Worm (Caenorhabditis elegans): ENCODE data around the gene nkat-1.
A peak's percentile ranks its signal among the peaks of the same experiment; 100 is the strongest.

The nkat-1 gene

DNA sequence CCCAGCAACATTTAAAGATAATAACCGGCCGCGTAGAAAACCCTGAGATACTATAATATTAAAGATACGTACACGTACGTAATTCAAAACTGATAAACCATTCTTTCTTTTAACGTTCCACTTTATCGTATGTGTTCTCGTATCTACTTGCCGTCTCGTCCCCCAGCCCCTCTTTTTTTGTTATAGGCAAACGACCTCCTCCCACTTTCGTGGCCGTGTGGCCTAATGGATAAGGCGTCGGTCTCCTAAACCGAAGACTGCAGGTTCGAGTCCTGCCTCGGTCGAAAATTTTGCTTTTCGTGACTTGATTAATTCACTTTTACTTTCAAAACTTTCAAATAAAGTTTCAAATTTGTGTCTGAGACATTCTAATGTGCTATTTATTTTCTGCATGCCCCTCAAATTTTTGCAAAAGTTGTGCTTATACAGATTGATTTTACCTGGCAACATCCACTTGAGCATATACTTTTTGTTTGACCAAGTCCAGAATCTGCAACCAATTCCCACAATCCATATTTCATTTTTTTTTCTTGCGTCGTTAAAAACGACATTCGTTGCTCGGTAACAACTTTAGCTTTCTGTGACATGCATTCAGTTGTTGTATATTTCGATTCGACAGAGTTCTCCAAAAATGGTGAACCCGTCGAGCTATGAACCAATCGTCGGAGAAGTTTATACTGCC lies 24.3 kb downstream of the nkat-1 start, which contains the start of gene F28H6.7 (continued):
- TF ChIP-seq hlh-30 (tag; optimal IDR thresholded peaks at IDR 0.05; ENCODE audit: insufficient read depth) (peak; percentile 19), ceh-6 (GFP tag; optimal IDR thresholded peaks at IDR 0.05) (peak; percentile 90), T23F11.4 (GFP tag; optimal IDR thresholded peaks at IDR 0.05) (peak; percentile 85), che-1 (tag; optimal IDR thresholded peaks at IDR 0.05) (peak; percentile 93), ttx-3 (tag; optimal IDR thresholded peaks at IDR 0.05) (peak; percentile 92), ceh-45 (GFP tag; IDR thresholded peaks at IDR 0.05) (peak; percentile 95), odd-2 (tag; optimal IDR thresholded peaks at IDR 0.05) (peak; percentile 80), fax-1 (tag; optimal IDR thresholded peaks at IDR 0.05) (peak; percentile 80), ceh-24 (tag; optimal IDR thresholded peaks at IDR 0.05) (peak; percentile 45), ceh-48 (tag; optimal IDR thresholded peaks at IDR 0.05) (peak; percentile 82), rnt-1 (tag; optimal IDR thresholded peaks at IDR 0.05) (peak; percentile 85), elt-4 (tag; optimal IDR thresholded peaks at IDR 0.05) (peak; percentile 53), pha-4 (tag; optimal IDR thresholded peaks at IDR 0.05) (no peak), pax-1 (tag; optimal IDR thresholded peaks at IDR 0.05) (no peak), madf-2 (tag; optimal IDR thresholded peaks at IDR 0.05) (peak; percentile 75), tbx-2 (tag; optimal IDR thresholded peaks at IDR 0.05) (peak; percentile 85), hlh-6 (tag; optimal IDR thresholded peaks at IDR 0.05) (peak; percentile 94), unc-3 (GFP tag; conservative IDR thresholded peaks at IDR 0.05) (peak; percentile 92), unc-3 (tag; optimal IDR thresholded peaks at IDR 0.05) (peak; percentile 76), ama-1 (optimal IDR thresholded peaks at IDR 0.05) (no peak), unc-86 (tag; optimal IDR thresholded peaks at IDR 0.05) (peak; percentile 84), syd-9 (tag; optimal IDR thresholded peaks at IDR 0.05) (peak; percentile 81), fkh-6 (tag; optimal IDR thresholded peaks at IDR 0.05) (peak; percentile 94), ceh-19 (GFP tag; optimal IDR thresholded peaks at IDR 0.05) (peak; percentile 92), ceh-31 (tag; optimal IDR thresholded peaks at IDR 0.05) (peak; percentile 46), nhr-11 (tag; optimal IDR thresholded peaks at IDR 0.05) (no peak), ceh-9 (tag; optimal IDR thresholded peaks at IDR 0.05) (peak; percentile 84), hlh-13 (GFP tag; optimal IDR thresholded peaks at IDR 0.05) (peak; percentile 86), pqm-1 (tag; optimal IDR thresholded peaks at IDR 0.05) (peak; percentile 71), pat-9 (tag; optimal IDR thresholded peaks at IDR 0.05) (peak; percentile 91), fkh-10 (GFP tag; optimal IDR thresholded peaks at IDR 0.05) (peak; percentile 27), ahr-1 (tag; optimal IDR thresholded peaks at IDR 0.05) (peak; percentile 74), hlh-8 (tag; optimal IDR thresholded peaks at IDR 0.05) (peak; percentile 41), pha-2 (tag; optimal IDR thresholded peaks at IDR 0.05) (peak; percentile 85), eyg-1 (tag; optimal IDR thresholded peaks at IDR 0.05) (peak; percentile 85), pag-3 (tag; optimal IDR thresholded peaks at IDR 0.05; ENCODE audit: borderline replicate concordance) (peak; percentile 3), F13H6.1 (tag; optimal IDR thresholded peaks at IDR 0.05) (peak; percentile 69), K09A11.1 (tag; optimal IDR thresholded peaks at IDR 0.05; ENCODE audit: insufficient read depth) (peak; percentile 79), ets-4 (tag; optimal IDR thresholded peaks at IDR 0.05) (peak; percentile 47), ceh-18 (tag; optimal IDR thresholded peaks at IDR 0.05) (peak; percentile 68)

DNA sequence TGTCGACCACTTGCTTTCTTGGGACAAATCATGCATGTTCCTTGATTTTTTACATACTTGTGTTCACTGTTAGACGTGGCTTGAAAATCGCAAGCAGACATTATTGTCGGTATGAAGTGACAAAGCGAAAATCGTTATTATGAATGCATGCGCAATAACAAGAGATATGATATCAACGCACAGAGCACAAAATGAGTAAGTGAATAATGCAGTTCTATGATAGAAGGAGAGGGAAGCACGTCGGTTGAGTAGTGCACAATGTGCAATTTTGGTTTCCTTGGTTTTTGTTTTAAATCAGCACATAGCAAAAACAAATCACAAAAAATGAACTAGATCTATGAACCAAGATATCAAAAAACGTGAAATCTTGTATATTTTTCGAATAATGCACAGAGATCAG lies 26.6 kb downstream of the nkat-1 start, which contains the start of gene nhr-281:
Gene nhr-281 (minus strand): TSS at position 101 of the 400 bp plus-strand sequence.
- no peak for TF ChIP-seq hlh-15 (tag; optimal IDR thresholded peaks at IDR 0.05)
- TF ChIP-seq C08G9.2 (tag; optimal IDR thresholded peaks at IDR 0.05): no peak
- no peak for TF ChIP-seq K09A11.1 (tag; optimal IDR thresholded peaks at IDR 0.05; ENCODE audit: insufficient read depth)
- no peak for TF ChIP-seq ttx-3 (tag; optimal IDR thresholded peaks at IDR 0.05)
- no peak for TF ChIP-seq elt-2 (tag; optimal IDR thresholded peaks at IDR 0.05)
- TF ChIP-seq ref-2 (tag; optimal IDR thresholded peaks at IDR 0.05): no peak
- TF ChIP-seq tbx-7 (tag; optimal IDR thresholded peaks at IDR 0.05): no peak
- no peak for TF ChIP-seq odd-2 (tag; optimal IDR thresholded peaks at IDR 0.05)
- TF ChIP-seq F13H6.1 (tag; optimal IDR thresholded peaks at IDR 0.05): no peak

All from whole organism, late embryonic.